Worm (Caenorhabditis elegans) whole organism, midembryonic: Measurements from ENCODE around the gene M195.2.

ENCODE experiments used
- T22C8.4 ChIP-seq: fragments of 200-800 bp; sonication (Bioruptor generic); IDR thresholded peaks from 2 replicates; pipeline ENCODE4 v1.3.6; 2022; ENCODE audit warnings: missing genetic modification characterization, missing compliant biosample characterization
- cog-1 ChIP-seq: sonication (generic microtip); optimal IDR thresholded peaks from 2 replicates; lab custom pipeline; 2016; ENCODE audit warnings: missing genetic modification characterization, missing compliant biosample characterization
- flt-1 ChIP-seq: fragments of 200-800 bp; sonication (Bioruptor generic); IDR thresholded peaks from 2 replicates; pipeline ENCODE4 v1.3.6; 2022; ENCODE audit warnings: missing genetic modification characterization, missing compliant biosample characterization
- klf-2 ChIP-seq: fragments of 200-800 bp; sonication (Bioruptor generic); conservative IDR thresholded peaks from 2 replicates; pipeline ENCODE4 v1.3.6; 2022; ENCODE audit warnings: missing genetic modification reagents, missing genetic modification characterization, missing compliant biosample characterization
- med-1 ChIP-seq: sonication (generic microtip); optimal IDR thresholded peaks from 2 replicates; lab custom pipeline; 2017; ENCODE audit warnings: missing genetic modification characterization, mild to moderate bottlenecking, missing compliant biosample characterization, antibody characterized with exemption, missing genetic modification reagents; ENCODE audit not compliant: insufficient read depth
- ref-1 ChIP-seq: fragments of 200-800 bp; sonication (Bioruptor generic); conservative IDR thresholded peaks from 2 replicates; pipeline ENCODE4 v1.3.6; 2022; ENCODE audit warnings: missing genetic modification reagents, missing genetic modification characterization, missing compliant biosample characterization
- tab-1 ChIP-seq: fragments of 200-800 bp; sonication (Bioruptor generic); IDR thresholded peaks from 2 replicates; pipeline ENCODE4 v1.3.6; 2022; ENCODE audit warnings: missing genetic modification characterization, missing compliant biosample characterization
- ztf-23 ChIP-seq: fragments of 200-800 bp; sonication (Bioruptor generic); IDR thresholded peaks from 2 replicates; pipeline ENCODE4 v1.3.6; 2022; ENCODE audit warnings: missing genetic modification reagents, missing genetic modification characterization, missing compliant biosample characterization
- ztf-29 ChIP-seq: fragments of 200-800 bp; sonication (Bioruptor generic); IDR thresholded peaks from 2 replicates; pipeline ENCODE4 v1.3.6; 2022; ENCODE audit warnings: missing genetic modification reagents, missing genetic modification characterization, missing compliant biosample characterization

Gene M195.2

ce11 chrII:8390751-8391150 lies 30.2 kb downstream of the M195.2 start, which contains the start of gene F49E12.10:
Gene F49E12.10, plus strand, starts transcription at chrII:8391051.
- no peak for TF ChIP-seq med-1 (GFP tag; lab: Kevin White, UChicago)
- TF ChIP-seq ref-1 (GFP tag; lab: Robert Waterston, UW): no peak
- no peak for TF ChIP-seq klf-2
- TF ChIP-seq cog-1 (tag; lab: Kevin White, UChicago): no peak
- TF ChIP-seq ztf-29: no peak
- no peak for TF ChIP-seq T22C8.4 (GFP tag; lab: Robert Waterston, UW)
- no peak for TF ChIP-seq ztf-23
- TF ChIP-seq tab-1: no peak
- TF ChIP-seq flt-1: no peak

- TF ChIP-seq ztf-23: no peak
Observed at ce11 chrII:8392215-8392614, 31.7 kb downstream of the M195.2 start.

- no peak for TF ChIP-seq ztf-29
- no peak for TF ChIP-seq med-1 (GFP tag; lab: Kevin White, UChicago)
- TF ChIP-seq ref-1 (GFP tag; lab: Robert Waterston, UW): no peak
- no peak for TF ChIP-seq T22C8.4 (GFP tag; lab: Robert Waterston, UW)
- TF ChIP-seq ztf-23: no peak
- TF ChIP-seq cog-1 (tag; lab: Kevin White, UChicago): no peak
- no peak for TF ChIP-seq flt-1
- TF ChIP-seq tab-1: no peak
- no peak for TF ChIP-seq klf-2
Observed at ce11 chrII:8394205-8394604, 33.7 kb downstream of the M195.2 start, which contains the start of gene F49E12.8. Gene F49E12.8, minus strand, starts transcription at chrII:8394305.

ce11 chrII:8396041-8396440 lies 35.5 kb downstream of the M195.2 start, which contains the start of gene F49E12.7:
Gene F49E12.7, minus strand, starts transcription at chrII:8396141.
- TF ChIP-seq flt-1 (no peak), ztf-23 (no peak), T22C8.4 (GFP tag; lab: Robert Waterston, UW) (no peak), tab-1 (no peak), ztf-29 (no peak), klf-2 (no peak), cog-1 (tag; lab: Kevin White, UChicago) (no peak), med-1 (GFP tag; lab: Kevin White, UChicago) (no peak), ref-1 (GFP tag; lab: Robert Waterston, UW) (no peak)

ce11 chrII:8399064-8399463 lies 38.5 kb downstream of the M195.2 start, which contains the start of gene dod-23:
Gene dod-23, minus strand, starts transcription at chrII:8399164.
- TF ChIP-seq klf-2 (no peak), tab-1 (no peak)

- TF ChIP-seq med-1 (GFP tag; lab: Kevin White, UChicago) (no peak), ztf-29 (no peak), ref-1 (GFP tag; lab: Robert Waterston, UW) (no peak), tab-1 (no peak), flt-1 (no peak)
Observed at ce11 chrII:8399997-8400396, 39.4 kb downstream of the M195.2 start.

ce11 chrII:8404748-8405147 lies 44.2 kb downstream of the M195.2 start, which contains the start of gene skpo-1:
Gene skpo-1, minus strand, starts transcription at chrII:8404848.
- no peak for TF ChIP-seq ref-1 (GFP tag; lab: Robert Waterston, UW)
- no peak for TF ChIP-seq tab-1

ce11 chrII:8405303-8405702 lies 44.8 kb downstream of the M195.2 start, which contains the start of gene ubc-24:
Gene ubc-24, plus strand, starts transcription at chrII:8405603.
- no peak for TF ChIP-seq flt-1
- no peak for TF ChIP-seq cog-1 (tag; lab: Kevin White, UChicago)
- TF ChIP-seq ztf-29: no peak

- TF ChIP-seq ztf-23: no peak
- TF ChIP-seq flt-1: no peak
- TF ChIP-seq med-1 (GFP tag; lab: Kevin White, UChicago): no peak
- no peak for TF ChIP-seq tab-1
- TF ChIP-seq ztf-29: no peak
- TF ChIP-seq klf-2: no peak
- no peak for TF ChIP-seq cog-1 (tag; lab: Kevin White, UChicago)
- TF ChIP-seq T22C8.4 (GFP tag; lab: Robert Waterston, UW): no peak
- no peak for TF ChIP-seq ref-1 (GFP tag; lab: Robert Waterston, UW)
Observed at ce11 chrII:8407491-8407890, 46.9 kb downstream of the M195.2 start, which contains the start of gene sra-13. Gene sra-13, plus strand, starts transcription at chrII:8407685.

ce11 chrII:8409538-8409937 lies 49.0 kb downstream of the M195.2 start:
- no peak for TF ChIP-seq flt-1
- TF ChIP-seq cog-1 (tag; lab: Kevin White, UChicago): no peak
- no peak for TF ChIP-seq ztf-29
- TF ChIP-seq klf-2: no peak
- no peak for TF ChIP-seq ref-1 (GFP tag; lab: Robert Waterston, UW)
- TF ChIP-seq ztf-23: no peak
- TF ChIP-seq T22C8.4 (GFP tag; lab: Robert Waterston, UW): no peak
- no peak for TF ChIP-seq med-1 (GFP tag; lab: Kevin White, UChicago)
- no peak for TF ChIP-seq tab-1

ce11 chrII:8411002-8411401 lies 50.4 kb downstream of the M195.2 start:
- TF ChIP-seq T22C8.4 (GFP tag; lab: Robert Waterston, UW) (no peak), ref-1 (GFP tag; lab: Robert Waterston, UW) (no peak), tab-1 (no peak), med-1 (GFP tag; lab: Kevin White, UChicago) (no peak), klf-2 (no peak), cog-1 (tag; lab: Kevin White, UChicago) (no peak), ztf-23 (no peak), ztf-29 (no peak), flt-1 (no peak)
